Worm (Caenorhabditis elegans) whole organism, late embryonic: ENCODE data around the gene F53F4.15.
A peak's percentile ranks its signal among the peaks of the same experiment; 100 is the strongest.

Experiments used
- K09A11.1 ChIP-seq: sonication (generic microtip); optimal IDR thresholded peaks from 2 replicates; lab custom pipeline; 2017; ENCODE audit warnings: antibody characterized with exemption, mild to moderate bottlenecking, missing genetic modification characterization, missing compliant biosample characterization; ENCODE audit not compliant: insufficient read depth
- ama-1 ChIP-seq: fragments of 150-350 bp; optimal IDR thresholded peaks from 2 replicates; lab custom pipeline; 2014
- ceh-6 ChIP-seq: fragments of 200-800 bp; sonication (Bioruptor generic); optimal IDR thresholded peaks from 2 replicates; lab custom pipeline; 2018; ENCODE audit warnings: mild to moderate bottlenecking, missing genetic modification characterization, missing compliant biosample characterization
- dve-1 ChIP-seq: sonication (generic microtip); optimal IDR thresholded peaks from 2 replicates; lab custom pipeline; 2017; ENCODE audit warnings: antibody characterized with exemption, mild to moderate bottlenecking, missing genetic modification characterization, missing compliant biosample characterization
- lin-11 ChIP-seq: fragments of 200-800 bp; sonication (Bioruptor generic); optimal IDR thresholded peaks from 2 replicates; lab custom pipeline; 2018; ENCODE audit warnings: mild to moderate bottlenecking, missing genetic modification characterization, missing compliant biosample characterization
- nfya-1 ChIP-seq: sonication (generic microtip); optimal IDR thresholded peaks from 2 replicates; lab custom pipeline; 2017; ENCODE audit warnings: missing genetic modification characterization, mild to moderate bottlenecking, missing compliant biosample characterization, antibody characterized with exemption, moderate library complexity
- pax-1 ChIP-seq: fragments of 150-350 bp; optimal IDR thresholded peaks from 2 replicates; lab custom pipeline; 2014; ENCODE audit warnings: missing biosample characterization, missing genetic modification characterization
- ref-2 ChIP-seq: sonication (generic microtip); optimal IDR thresholded peaks from 2 replicates; lab custom pipeline; 2016; ENCODE audit warnings: missing genetic modification characterization, missing compliant biosample characterization
- sox-4 ChIP-seq: sonication (generic microtip); optimal IDR thresholded peaks from 2 replicates; lab custom pipeline; 2017; ENCODE audit warnings: mild to moderate bottlenecking, missing genetic modification characterization, inconsistent platforms, missing compliant biosample characterization
- syd-9 ChIP-seq: sonication (generic microtip); optimal IDR thresholded peaks from 2 replicates; lab custom pipeline; 2016; ENCODE audit warnings: mild to moderate bottlenecking, missing genetic modification characterization, moderate library complexity, missing compliant biosample characterization

- TF ChIP-seq nfya-1 (tag; lab: Kevin White, UChicago): no peak
- no peak for TF ChIP-seq ceh-6
- no peak for TF ChIP-seq dve-1 (tag; lab: Kevin White, UChicago)
- TF ChIP-seq syd-9 (tag; lab: Kevin White, UChicago): no peak
- no peak for TF ChIP-seq K09A11.1 (tag; lab: Kevin White, UChicago)
- no peak for TF ChIP-seq lin-11 (tag; lab: Kevin White, UChicago)
- TF ChIP-seq sox-4 (tag; lab: Kevin White, UChicago): no peak
- TF ChIP-seq ama-1 (lab: Kevin White, UChicago): no peak
- no peak for TF ChIP-seq pax-1
- peak; percentile 29 for TF ChIP-seq ref-2 (tag; lab: Kevin White, UChicago)
Observed at ce11 chrV:13656346-13657254, 35.8 kb downstream of the F53F4.15 start.
